Worm (Caenorhabditis elegans) whole organism, L4 larva: ENCODE results near the gene Y43F8B.17.

Experiments used
- D1046.2 ChIP-seq: fragments of 200-800 bp; sonication (Bioruptor generic); IDR thresholded peaks from 2 replicates; pipeline ENCODE4 v1.3.6; 2022; ENCODE audit warnings: missing genetic modification characterization, missing compliant biosample characterization
- F26F4.8 ChIP-seq: fragments of 200-800 bp; sonication (Bioruptor generic); conservative IDR thresholded peaks from 2 replicates; pipeline ENCODE4 v1.3.6; 2022; ENCODE audit warnings: missing genetic modification characterization, missing compliant biosample characterization
- F49E8.2 ChIP-seq: sonication (generic microtip); optimal IDR thresholded peaks from 2 replicates; lab custom pipeline; 2016; ENCODE audit warnings: missing compliant biosample characterization, mild to moderate bottlenecking, missing genetic modification characterization, borderline replicate concordance
- R02D3.7 ChIP-seq: fragments of 150-350 bp; sonication (generic microtip); optimal IDR thresholded peaks from 3 replicates; lab custom pipeline; 2014; ENCODE audit warnings: missing biosample characterization, missing genetic modification characterization
- T20F7.1 ChIP-seq: fragments of 200-800 bp; sonication (Bioruptor generic); optimal IDR thresholded peaks from 2 replicates; lab custom pipeline; 2018; ENCODE audit warnings: mild to moderate bottlenecking, missing genetic modification characterization, missing compliant biosample characterization
- T26A8.4 ChIP-seq: fragments of 200-800 bp; sonication (Bioruptor generic); IDR thresholded peaks from 2 replicates; pipeline ENCODE4 v1.3.6; 2022; ENCODE audit warnings: missing genetic modification characterization, missing compliant biosample characterization
- Y105C5A.15 ChIP-seq: fragments of 200-800 bp; sonication (Bioruptor generic); IDR thresholded peaks from 2 replicates; pipeline ENCODE4 v1.3.6; 2022; ENCODE audit warnings: missing genetic modification characterization, missing compliant biosample characterization
- Y48G9A.11 ChIP-seq: fragments of 200-800 bp; sonication (Bioruptor generic); IDR thresholded peaks from 2 replicates; pipeline ENCODE4 v1.3.6; 2022; ENCODE audit warnings: missing genetic modification reagents, missing genetic modification characterization, missing compliant biosample characterization
- arid-1 ChIP-seq: fragments of 200-800 bp; sonication (Bioruptor generic); conservative IDR thresholded peaks from 2 replicates; pipeline ENCODE4 v1.3.6; 2022; ENCODE audit warnings: missing genetic modification reagents, missing genetic modification characterization, missing compliant biosample characterization
- ceh-20 ChIP-seq: fragments of 200-800 bp; sonication (Bioruptor generic); IDR thresholded peaks from 2 replicates; pipeline ENCODE4 v1.3.6; 2022; ENCODE audit warnings: missing genetic modification reagents, missing genetic modification characterization, missing compliant biosample characterization
- ceh-32 ChIP-seq: sonication (generic microtip); optimal IDR thresholded peaks from 2 replicates; lab custom pipeline; 2016; ENCODE audit warnings: mild to moderate bottlenecking, missing genetic modification characterization, missing compliant biosample characterization; ENCODE audit not compliant: poor library complexity
- ceh-44 ChIP-seq: fragments of 200-800 bp; sonication (Bioruptor generic); IDR thresholded peaks from 2 replicates; pipeline ENCODE4 v1.3.6; 2022; ENCODE audit warnings: missing genetic modification reagents, missing genetic modification characterization, missing compliant biosample characterization
- cey-2 ChIP-seq: sonication (generic microtip); optimal IDR thresholded peaks from 3 replicates; lab custom pipeline; 2017; ENCODE audit warnings: missing genetic modification characterization, mild to moderate bottlenecking, missing compliant biosample characterization, antibody characterized with exemption, borderline replicate concordance; ENCODE audit not compliant: insufficient read depth
- daf-16 ChIP-seq, 3 experiments: sonication (generic microtip); optimal IDR thresholded peaks; 2 replicates each; lab custom pipeline; 2016 to 2017; ENCODE audit warnings: missing genetic modification characterization in 3 of 3, missing genetic modification reagents in 3 of 3, mild to moderate bottlenecking in 2 of 3, missing compliant biosample characterization in 2 of 3, missing biosample characterization in 1 of 3, moderate library complexity in 1 of 3
- dpl-1 ChIP-seq: fragments of 150-350 bp; optimal IDR thresholded peaks from 2 replicates; lab custom pipeline; 2014; ENCODE audit warnings: missing biosample characterization, missing genetic modification reagents, missing genetic modification characterization
- duxl-1 ChIP-seq: sonication (generic microtip); optimal IDR thresholded peaks from 2 replicates; lab custom pipeline; 2016; ENCODE audit warnings: mild to moderate bottlenecking, missing genetic modification characterization, moderate library complexity, missing compliant biosample characterization; ENCODE audit not compliant: poor library complexity
- egl-27 ChIP-seq: sonication (generic microtip); optimal IDR thresholded peaks from 3 replicates; lab custom pipeline; 2017; ENCODE audit warnings: missing biosample characterization, missing genetic modification reagents, missing genetic modification characterization
- fkh-10 ChIP-seq: fragments of 150-350 bp; optimal IDR thresholded peaks from 2 replicates; lab custom pipeline; 2014; ENCODE audit warnings: missing biosample characterization, missing genetic modification reagents, missing genetic modification characterization
- gei-8 ChIP-seq: fragments of 200-800 bp; sonication (Bioruptor generic); optimal IDR thresholded peaks from 2 replicates; lab custom pipeline; 2018; ENCODE audit warnings: mild to moderate bottlenecking, missing genetic modification characterization, missing compliant biosample characterization
- hif-1 ChIP-seq, 2 experiments: sonication (generic microtip); optimal IDR thresholded peaks; 2 replicates each; lab custom pipeline; 2016 to 2017; ENCODE audit warnings: missing compliant biosample characterization in 2 of 2, missing genetic modification characterization in 2 of 2, missing genetic modification reagents in 2 of 2, missing genotype in 2 of 2, mild to moderate bottlenecking in 1 of 2
- hlh-11 ChIP-seq: fragments of 200-800 bp; sonication (Bioruptor generic); optimal IDR thresholded peaks from 2 replicates; lab custom pipeline; 2018; ENCODE audit warnings: mild to moderate bottlenecking, missing genetic modification characterization, missing compliant biosample characterization
- hlh-30 ChIP-seq: sonication (generic microtip); optimal IDR thresholded peaks from 2 replicates; lab custom pipeline; 2017; ENCODE audit warnings: antibody characterized with exemption, mild to moderate bottlenecking, missing genetic modification characterization, missing compliant biosample characterization; ENCODE audit not compliant: insufficient read depth
- lim-7 ChIP-seq: fragments of 200-800 bp; sonication (Bioruptor generic); IDR thresholded peaks from 2 replicates; pipeline ENCODE4 v1.3.6; 2022; ENCODE audit warnings: missing genetic modification characterization, missing compliant biosample characterization
- lin-1 ChIP-seq: fragments of 200-800 bp; sonication (Bioruptor generic); IDR thresholded peaks from 2 replicates; pipeline ENCODE4 v1.3.6; 2022; ENCODE audit warnings: missing genetic modification reagents, missing genetic modification characterization, missing compliant biosample characterization
- lin-13 ChIP-seq: fragments of 150-350 bp; optimal IDR thresholded peaks from 2 replicates; lab custom pipeline; 2014; ENCODE audit warnings: missing biosample characterization, missing genetic modification reagents, missing genetic modification characterization
- lin-29 ChIP-seq: fragments of 200-800 bp; sonication (Bioruptor generic); IDR thresholded peaks from 2 replicates; pipeline ENCODE4 v1.3.6; 2022; ENCODE audit warnings: missing genetic modification reagents, missing genetic modification characterization, missing compliant biosample characterization
- lir-3 ChIP-seq: sonication (generic microtip); optimal IDR thresholded peaks from 2 replicates; lab custom pipeline; 2016; ENCODE audit warnings: mild to moderate bottlenecking, missing genetic modification characterization, missing compliant biosample characterization
- lsy-2 ChIP-seq, 2 experiments: fragments of 150-350 bp in 1 of 2; sonication (generic microtip) in 1 of 2; optimal IDR thresholded peaks; 2 replicates each; lab custom pipeline; 2014 to 2017; ENCODE audit warnings: missing biosample characterization in 2 of 2, missing genetic modification characterization in 2 of 2
- madf-5 ChIP-seq, 2 experiments: fragments of 200-800 bp; sonication (Bioruptor generic); IDR thresholded peaks; 2 replicates each; pipeline ENCODE4 v1.3.6; 2022; ENCODE audit warnings: missing compliant biosample characterization in 2 of 2, missing genetic modification characterization in 2 of 2
- mdl-1 ChIP-seq, 2 experiments: fragments of 150-350 bp in 1 of 2; sonication (generic microtip) in 1 of 2; optimal IDR thresholded peaks; 2 replicates each; lab custom pipeline; 2014 to 2017; ENCODE audit warnings: missing biosample characterization in 2 of 2, missing genetic modification characterization in 2 of 2
- mxl-3 ChIP-seq: fragments of 200-800 bp; sonication (Bioruptor generic); optimal IDR thresholded peaks from 2 replicates; lab custom pipeline; 2018; ENCODE audit warnings: mild to moderate bottlenecking, missing genetic modification characterization, missing compliant biosample characterization
- nhr-10 ChIP-seq: fragments of 150-350 bp; optimal IDR thresholded peaks from 2 replicates; lab custom pipeline; 2014; ENCODE audit warnings: missing biosample characterization, missing genetic modification characterization
- nhr-102 ChIP-seq: sonication (generic microtip); optimal IDR thresholded peaks from 2 replicates; lab custom pipeline; 2016; ENCODE audit warnings: mild to moderate bottlenecking, missing genetic modification characterization, moderate library complexity, missing compliant biosample characterization
- nhr-28 ChIP-seq: fragments of 150-350 bp; optimal IDR thresholded peaks from 2 replicates; lab custom pipeline; 2014; ENCODE audit warnings: missing biosample characterization, missing genetic modification characterization
- nhr-42 ChIP-seq: fragments of 200-800 bp; sonication (Bioruptor generic); IDR thresholded peaks from 2 replicates; pipeline ENCODE4 v1.3.6; 2022; ENCODE audit warnings: missing genetic modification characterization, missing compliant biosample characterization
- nhr-6 ChIP-seq: fragments of 150-350 bp; optimal IDR thresholded peaks from 2 replicates; lab custom pipeline; 2014; ENCODE audit warnings: missing biosample characterization, missing genetic modification characterization
- nhr-77 ChIP-seq: fragments of 150-350 bp; optimal IDR thresholded peaks from 2 replicates; lab custom pipeline; 2014; ENCODE audit warnings: missing biosample characterization, missing genetic modification characterization
- pha-4 ChIP-seq, 2 experiments: fragments of 150-350 bp in 1 of 2; fragments of 200-800 bp in 1 of 2; sonication (Bioruptor generic) in 1 of 2; IDR thresholded peaks in 1 of 2; optimal IDR thresholded peaks in 1 of 2; 2 replicates each; pipeline versions ENCODE4 v1.3.6 to Lab custom; 2014 to 2022; ENCODE audit warnings: missing genetic modification characterization in 2 of 2, missing genetic modification reagents in 2 of 2, missing biosample characterization in 1 of 2, missing compliant biosample characterization in 1 of 2
- php-3 ChIP-seq: fragments of 200-800 bp; sonication (Bioruptor generic); IDR thresholded peaks from 2 replicates; pipeline ENCODE4 v1.3.6; 2022; ENCODE audit warnings: missing genetic modification reagents, missing genetic modification characterization, missing compliant biosample characterization
- rbr-2 ChIP-seq: sonication (generic microtip); optimal IDR thresholded peaks from 2 replicates; lab custom pipeline; 2016; ENCODE audit warnings: missing genotype, missing genetic modification characterization, missing compliant biosample characterization
- set-16 ChIP-seq: fragments of 200-800 bp; sonication (Bioruptor generic); IDR thresholded peaks from 2 replicates; pipeline ENCODE4 v1.3.6; 2022; ENCODE audit warnings: missing genetic modification reagents, missing genetic modification characterization, missing compliant biosample characterization
- spr-1 ChIP-seq: sonication (generic microtip); optimal IDR thresholded peaks from 2 replicates; lab custom pipeline; 2016; ENCODE audit warnings: mild to moderate bottlenecking, missing genetic modification characterization, missing compliant biosample characterization
- tag-97 ChIP-seq: fragments of 200-800 bp; sonication (Bioruptor generic); IDR thresholded peaks from 2 replicates; pipeline ENCODE4 v1.3.6; 2022; ENCODE audit warnings: missing genetic modification characterization, missing compliant biosample characterization
- tra-1 ChIP-seq: fragments of 200-800 bp; sonication (Bioruptor generic); IDR thresholded peaks from 2 replicates; pipeline ENCODE4 v1.3.6; 2022; ENCODE audit warnings: missing genetic modification reagents, missing genetic modification characterization, missing compliant biosample characterization
- unc-39 ChIP-seq: sonication (generic microtip); optimal IDR thresholded peaks from 2 replicates; lab custom pipeline; 2017; ENCODE audit warnings: missing biosample characterization, missing genetic modification characterization
- zag-1 ChIP-seq: fragments of 150-350 bp; optimal IDR thresholded peaks from 2 replicates; lab custom pipeline; 2014; ENCODE audit warnings: missing biosample characterization, missing genetic modification characterization
- zfp-2 ChIP-seq: sonication (generic microtip); optimal IDR thresholded peaks from 2 replicates; lab custom pipeline; 2016; ENCODE audit warnings: mild to moderate bottlenecking, missing genetic modification characterization, missing compliant biosample characterization
- zip-2 ChIP-seq: fragments of 150-350 bp; optimal IDR thresholded peaks from 2 replicates; lab custom pipeline; 2014; ENCODE audit warnings: missing biosample characterization, missing genetic modification characterization
- ztf-7 ChIP-seq: fragments of 150-350 bp; optimal IDR thresholded peaks from 2 replicates; lab custom pipeline; 2014; ENCODE audit warnings: missing biosample characterization, missing genetic modification characterization

Gene Y43F8B.17

DNA sequence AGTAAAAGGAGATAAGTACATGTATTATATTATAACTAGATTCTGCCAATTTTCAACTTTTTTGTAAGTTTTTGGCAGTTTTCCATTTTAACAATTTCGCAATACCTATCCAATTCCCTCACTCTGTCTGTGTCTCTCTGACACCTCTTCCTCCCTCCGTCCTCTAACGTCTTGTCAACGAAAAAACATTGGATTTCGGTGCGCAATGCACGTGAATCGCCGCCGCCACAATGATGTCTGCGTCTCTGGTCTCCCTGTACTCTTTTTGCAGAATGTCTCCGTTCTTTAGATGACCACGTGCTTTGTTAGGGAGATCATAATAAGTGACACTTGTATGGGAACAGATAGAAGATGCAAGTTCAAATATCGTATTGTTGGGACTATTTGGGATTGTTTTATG, 44.6 kb downstream of the Y43F8B.17 start:
- TF ChIP-seq T26A8.4 (GFP tag; lab: Robert Waterston, UW) (peak; percentile 83), T20F7.1 (GFP tag; lab: Kevin White, UChicago) (peak; percentile 75), tra-1 (GFP tag; lab: Robert Waterston, UW) (peak; percentile 93), nhr-102 (tag; lab: Kevin White, UChicago) (peak; percentile 96), set-16 (peak; percentile 60), mxl-3 (peak; percentile 97), ceh-32 (no peak), Y48G9A.11 (GFP tag; lab: Robert Waterston, UW) (no peak), unc-39 (tag; lab: Kevin White, UChicago) (peak; percentile 87), zfp-2 (peak; percentile 20), nhr-77 (peak; percentile 90), gei-8 (GFP tag; lab: Kevin White, UChicago) (peak; percentile 97), mdl-1 (tag; optimal IDR thresholded peaks at IDR 0.05; lab: Kevin White, UChicago) (peak; percentile 97 to 100), Y105C5A.15 (GFP tag; lab: Robert Waterston, UW) (no peak), arid-1 (GFP tag; lab: Robert Waterston, UW) (no peak), tag-97 (no peak), ceh-20 (GFP tag; lab: Robert Waterston, UW) (peak; percentile 96), rbr-2 (tag; lab: Kevin White, UChicago) (peak; percentile 85), zip-2 (tag; lab: Kevin White, UChicago) (peak; percentile 51), nhr-28 (tag; lab: Kevin White, UChicago) (peak; percentile 94), lim-7 (GFP tag; lab: Robert Waterston, UW) (no peak), hlh-30 (tag; lab: Kevin White, UChicago) (peak; percentile 99), lin-29 (GFP tag; lab: Robert Waterston, UW) (peak; percentile 79), egl-27 (tag; lab: Kevin White, UChicago) (peak; percentile 60), D1046.2 (GFP tag; lab: Robert Waterston, UW) (peak; percentile 37; the same call in 1 of the 2 replicates), cey-2 (peak; percentile 93), duxl-1 (tag; lab: Kevin White, UChicago) (peak; percentile 73), nhr-10 (peak; percentile 47), lin-1 (peak; percentile 85), nhr-6 (tag; lab: Kevin White, UChicago) (peak; percentile 50), pha-4 (GFP tag; IDR thresholded peaks at IDR 0.05; lab: Robert Waterston, UW) (peak; percentile 80), pha-4 (tag; optimal IDR thresholded peaks at IDR 0.05; lab: Kevin White, UChicago) (peak; percentile 76), daf-16 (GFP tag; optimal IDR thresholded peaks at IDR 0.05; lab: Kevin White, UChicago) (peak; percentile 24 to 82), daf-16 (tag; optimal IDR thresholded peaks at IDR 0.05; lab: Kevin White, UChicago) (peak; percentile 84), nhr-42 (GFP tag; lab: Robert Waterston, UW) (peak; percentile 82), fkh-10 (GFP tag; lab: Kevin White, UChicago) (peak; percentile 82), ztf-7 (tag; lab: Kevin White, UChicago) (peak; percentile 54), lin-13 (GFP tag; lab: Kevin White, UChicago) (peak; percentile 58), dpl-1 (GFP tag; lab: Kevin White, UChicago) (peak; percentile 50), hif-1 (tag; optimal IDR thresholded peaks at IDR 0.05; lab: Kevin White, UChicago) (peak; percentile 3 to 89), R02D3.7 (tag; lab: Kevin White, UChicago) (no peak), spr-1 (tag; lab: Kevin White, UChicago) (peak; percentile 75), php-3 (GFP tag; lab: Robert Waterston, UW) (peak; percentile 92), zag-1 (no peak), ceh-44 (GFP tag; lab: Robert Waterston, UW) (no peak), lsy-2 (tag; optimal IDR thresholded peaks at IDR 0.05; lab: Kevin White, UChicago) (peak; percentile 76 to 90), F26F4.8 (GFP tag; lab: Robert Waterston, UW) (no peak), lir-3 (tag; lab: Kevin White, UChicago) (no peak), F49E8.2 (tag; lab: Kevin White, UChicago) (no peak), madf-5 (GFP tag; IDR thresholded peaks at IDR 0.05; lab: Robert Waterston, UW) (peak in 1 of 2 experiments; percentile 66; a peak in 1 of 4 replicates), hlh-11 (tag; lab: Kevin White, UChicago) (peak; percentile 98)
